Worm (Caenorhabditis elegans) whole organism, L2 larva: ENCODE results near the gene elo-6.
A peak's percentile ranks its signal among the peaks of the same experiment; 100 is the strongest.

Experiments
- C34F6.9 ChIP-seq: fragments of 150-350 bp; optimal IDR thresholded peaks from 2 replicates; lab custom pipeline; 2014; ENCODE audit warnings: missing biosample characterization, missing genetic modification characterization
- F13H6.1 ChIP-seq: sonication (generic microtip); optimal IDR thresholded peaks from 2 replicates; lab custom pipeline; 2016; ENCODE audit warnings: missing genetic modification characterization, missing compliant biosample characterization
- R02D3.7 ChIP-seq: fragments of 150-350 bp; optimal IDR thresholded peaks from 2 replicates; lab custom pipeline; 2014; ENCODE audit warnings: missing biosample characterization, missing genetic modification characterization
- Y55F3AM.14 ChIP-seq: fragments of 200-800 bp; sonication (Bioruptor generic); optimal IDR thresholded peaks from 2 replicates; lab custom pipeline; 2018; ENCODE audit warnings: mild to moderate bottlenecking, missing genetic modification characterization, missing compliant biosample characterization
- ZK546.5 ChIP-seq: sonication (generic microtip); optimal IDR thresholded peaks from 2 replicates; lab custom pipeline; 2017; ENCODE audit warnings: missing biosample characterization, missing genetic modification characterization
- crh-2 ChIP-seq: sonication (generic microtip); optimal IDR thresholded peaks from 2 replicates; lab custom pipeline; 2017; ENCODE audit warnings: missing biosample characterization, missing genetic modification characterization
- egl-27 ChIP-seq: sonication (generic microtip); optimal IDR thresholded peaks from 3 replicates; lab custom pipeline; 2017; ENCODE audit warnings: missing biosample characterization, missing genetic modification reagents, missing genetic modification characterization
- elt-1 ChIP-seq: fragments of 150-350 bp; optimal IDR thresholded peaks from 2 replicates; lab custom pipeline; 2014; ENCODE audit warnings: missing biosample characterization, missing genetic modification characterization
- fos-1 ChIP-seq: fragments of 150-350 bp; optimal IDR thresholded peaks from 2 replicates; lab custom pipeline; 2014; ENCODE audit warnings: missing biosample characterization, missing genetic modification characterization
- lin-11 ChIP-seq: fragments of 150-350 bp; sonication (generic microtip); optimal IDR thresholded peaks from 2 replicates; lab custom pipeline; 2014; ENCODE audit warnings: missing biosample characterization, missing genetic modification characterization, inconsistent platforms, mixed read lengths
- lin-13 ChIP-seq: fragments of 150-350 bp; optimal IDR thresholded peaks from 2 replicates; lab custom pipeline; 2014; ENCODE audit warnings: missing biosample characterization, missing genetic modification reagents, missing genetic modification characterization
- lsy-2 ChIP-seq, 2 experiments: fragments of 150-350 bp in 1 of 2; sonication (generic microtip) in 1 of 2; optimal IDR thresholded peaks; 2 replicates each; lab custom pipeline; 2014 to 2017; ENCODE audit warnings: missing biosample characterization in 2 of 2, missing genetic modification characterization in 2 of 2
- mbf-1 ChIP-seq: sonication (generic microtip); optimal IDR thresholded peaks from 2 replicates; lab custom pipeline; 2017; ENCODE audit warnings: missing biosample characterization, missing genetic modification characterization
- mdl-1 ChIP-seq, 2 experiments: fragments of 150-350 bp in 1 of 2; sonication (generic microtip) in 1 of 2; optimal IDR thresholded peaks; 2 replicates each; lab custom pipeline; 2017; ENCODE audit warnings: missing biosample characterization in 2 of 2, missing genetic modification characterization in 2 of 2
- nhr-129 ChIP-seq: fragments of 150-350 bp; optimal IDR thresholded peaks from 2 replicates; lab custom pipeline; 2014; ENCODE audit warnings: missing biosample characterization, missing genetic modification characterization
- nhr-237 ChIP-seq: fragments of 150-350 bp; optimal IDR thresholded peaks from 2 replicates; lab custom pipeline; 2014; ENCODE audit warnings: missing biosample characterization, missing genetic modification characterization
- nhr-25 ChIP-seq: fragments of 150-350 bp; sonication (generic microtip); optimal IDR thresholded peaks from 3 replicates; lab custom pipeline; 2014; ENCODE audit warnings: missing biosample characterization, missing genetic modification characterization
- nhr-6 ChIP-seq: fragments of 150-350 bp; optimal IDR thresholded peaks from 2 replicates; lab custom pipeline; 2014; ENCODE audit warnings: missing biosample characterization, missing genetic modification characterization
- nhr-77 ChIP-seq: fragments of 150-350 bp; optimal IDR thresholded peaks from 2 replicates; lab custom pipeline; 2014; ENCODE audit warnings: missing biosample characterization, missing genetic modification characterization
- peb-1 ChIP-seq: fragments of 150-350 bp; optimal IDR thresholded peaks from 2 replicates; lab custom pipeline; 2014; ENCODE audit warnings: missing biosample characterization, missing genetic modification characterization
- sma-9 ChIP-seq, 2 experiments: fragments of 150-350 bp in 1 of 2; sonication (generic microtip) in 1 of 2; optimal IDR thresholded peaks; 2 replicates each; lab custom pipeline; 2014 to 2016; ENCODE audit warnings: missing genetic modification characterization in 2 of 2, mild to moderate bottlenecking in 1 of 2, missing biosample characterization in 1 of 2, missing compliant biosample characterization in 1 of 2, missing genetic modification reagents in 1 of 2, moderate library complexity in 1 of 2
- snpc-4 ChIP-seq: fragments of 150-350 bp; optimal IDR thresholded peaks from 2 replicates; lab custom pipeline; 2014; ENCODE audit warnings: missing biosample characterization, missing genetic modification characterization
- unc-55 ChIP-seq: fragments of 150-350 bp; sonication (generic microtip); optimal IDR thresholded peaks from 3 replicates; lab custom pipeline; 2014; ENCODE audit warnings: missing biosample characterization, missing genetic modification reagents, missing genetic modification characterization
- unc-62 ChIP-seq: fragments of 150-350 bp; optimal IDR thresholded peaks from 2 replicates; lab custom pipeline; 2014; ENCODE audit warnings: missing biosample characterization, missing genetic modification reagents, missing genetic modification characterization
- zag-1 ChIP-seq: fragments of 150-350 bp; optimal IDR thresholded peaks from 2 replicates; lab custom pipeline; 2014; ENCODE audit warnings: missing biosample characterization, missing genetic modification characterization
- ztf-1 ChIP-seq: fragments of 200-800 bp; sonication (Bioruptor generic); conservative IDR thresholded peaks from 2 replicates; pipeline ENCODE4 v1.3.6; 2022; ENCODE audit warnings: missing genetic modification characterization, missing compliant biosample characterization

elo-6 gene

DNA sequence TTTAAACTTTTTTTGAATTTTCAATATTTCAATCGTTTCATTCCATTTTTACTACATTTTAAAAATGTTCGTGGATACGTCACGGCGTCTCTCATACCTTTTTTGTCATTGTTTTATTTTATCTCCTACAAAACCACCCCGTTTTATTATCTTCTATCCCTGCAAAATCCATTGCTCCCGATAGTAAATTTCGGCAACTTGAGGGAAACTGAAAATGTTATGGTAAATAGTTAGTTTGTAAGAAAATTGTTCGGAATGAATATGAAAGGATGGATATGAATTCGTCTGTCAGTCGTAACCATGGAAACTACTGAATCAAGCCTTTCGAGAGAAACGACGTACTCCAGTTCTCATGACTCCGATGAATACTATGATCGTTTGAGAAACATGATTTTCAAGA, 7.0 kb downstream of the elo-6 start, which contains the start of gene F41H10.2:
Gene F41H10.2 (plus strand): TSS at position 301 of the 400 bp plus-strand sequence.
- TF ChIP-seq unc-62 (GFP tag; lab: Kevin White, UChicago) (no peak), lsy-2 (tag; optimal IDR thresholded peaks at IDR 0.05; lab: Kevin White, UChicago) (no peak), nhr-6 (tag; lab: Kevin White, UChicago) (no peak), zag-1 (tag; lab: Kevin White, UChicago) (no peak)

DNA sequence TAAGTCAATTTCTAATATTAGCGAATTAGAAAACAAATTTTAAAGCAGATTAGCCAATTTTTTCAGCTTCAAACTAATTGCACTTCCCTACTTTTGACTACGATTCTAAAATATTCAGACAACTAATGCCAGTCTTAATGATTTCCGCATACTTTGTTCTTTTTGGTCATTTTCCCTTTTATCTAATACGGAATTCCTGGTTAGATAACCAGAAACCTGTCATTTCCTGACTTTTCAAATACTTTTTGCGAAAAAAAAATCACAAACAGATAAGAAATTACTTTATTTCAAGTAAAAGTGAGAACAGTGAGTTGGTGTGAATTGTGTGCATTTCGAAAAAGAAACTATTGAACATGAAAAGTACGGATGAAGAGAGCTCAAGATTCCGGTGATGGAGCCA, 8.2 kb downstream of the elo-6 start:
- TF ChIP-seq Y55F3AM.14 (no peak), fos-1 (tag; lab: Kevin White, UChicago) (peak; percentile 51)

DNA sequence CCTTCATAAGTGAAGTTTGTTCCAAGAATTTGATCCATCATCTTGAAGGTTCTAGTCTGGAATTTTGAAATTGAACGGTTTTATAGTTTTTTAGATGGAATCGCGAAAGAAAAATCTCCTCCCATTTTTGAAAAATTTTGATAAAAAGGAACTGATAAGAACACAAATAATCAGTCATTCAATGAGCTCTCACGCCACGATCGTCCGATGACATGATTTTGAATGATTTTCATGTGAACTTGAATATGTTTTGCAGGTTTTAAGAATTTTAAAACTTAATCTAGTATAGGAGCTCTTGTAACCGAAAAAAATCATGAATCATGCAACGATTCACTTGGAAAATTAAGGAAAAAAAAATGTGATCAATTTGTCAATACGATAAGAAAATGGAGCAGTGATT, 11.3 kb downstream of the elo-6 start, which contains the start of gene elo-5:
Gene elo-5 (minus strand): TSS at position 56 of the 400 bp plus-strand sequence.
- TF ChIP-seq nhr-237 (no peak), elt-1 (no peak), lin-13 (GFP tag; lab: Kevin White, UChicago) (no peak), nhr-6 (tag; lab: Kevin White, UChicago) (no peak), fos-1 (tag; lab: Kevin White, UChicago) (peak; percentile 76)

DNA sequence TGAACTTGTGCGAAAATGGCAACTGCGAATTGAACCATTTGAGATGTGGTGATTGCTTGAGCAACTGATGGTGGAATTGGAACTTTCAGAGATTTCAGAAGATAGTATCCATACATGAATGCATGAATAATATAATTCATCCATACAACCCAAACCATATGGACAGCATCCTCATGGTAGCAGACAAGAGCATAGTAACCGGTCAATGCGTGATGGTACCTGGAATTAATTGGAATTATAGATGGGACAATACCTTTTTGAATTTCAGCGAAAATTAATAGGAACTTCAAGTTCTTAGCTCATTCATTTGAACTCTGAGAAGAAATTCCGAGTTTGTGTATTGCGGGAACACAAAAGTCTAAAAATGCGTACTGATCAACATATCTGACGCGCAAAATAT, 13.4 kb downstream of the elo-6 start:
- TF ChIP-seq ZK546.5 (tag; lab: Kevin White, UChicago): no peak
- no peak for TF ChIP-seq ztf-1 (GFP tag; lab: Robert Waterston, UW)
- no peak for TF ChIP-seq nhr-129 (tag; lab: Kevin White, UChicago)
- TF ChIP-seq egl-27 (tag; lab: Kevin White, UChicago): no peak
- TF ChIP-seq, all 48 proteins: peak for 0

DNA sequence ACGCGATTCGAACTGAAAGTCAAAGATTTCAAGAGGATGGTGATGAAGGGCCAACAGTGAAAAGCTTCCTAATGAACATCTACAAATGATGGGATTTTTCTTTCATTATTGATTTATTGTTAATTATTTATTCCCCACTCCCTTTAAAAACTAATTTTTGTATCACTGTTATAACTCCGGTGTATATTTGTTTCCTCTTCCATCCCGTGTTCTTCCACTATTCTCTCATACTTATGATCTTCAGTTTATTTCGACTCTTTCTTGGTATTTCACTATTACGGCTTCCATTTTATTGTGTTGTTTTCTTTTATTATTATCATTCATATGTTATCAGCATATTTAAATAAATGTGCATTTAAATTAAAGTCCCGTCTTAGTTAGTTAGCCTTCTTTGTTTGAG, 14.0 kb downstream of the elo-6 start:
- TF ChIP-seq fos-1 (tag; lab: Kevin White, UChicago): peak; percentile 2
- no peak for TF ChIP-seq mbf-1 (tag; lab: Kevin White, UChicago)
- TF ChIP-seq, all 48 proteins: peak for 1

DNA sequence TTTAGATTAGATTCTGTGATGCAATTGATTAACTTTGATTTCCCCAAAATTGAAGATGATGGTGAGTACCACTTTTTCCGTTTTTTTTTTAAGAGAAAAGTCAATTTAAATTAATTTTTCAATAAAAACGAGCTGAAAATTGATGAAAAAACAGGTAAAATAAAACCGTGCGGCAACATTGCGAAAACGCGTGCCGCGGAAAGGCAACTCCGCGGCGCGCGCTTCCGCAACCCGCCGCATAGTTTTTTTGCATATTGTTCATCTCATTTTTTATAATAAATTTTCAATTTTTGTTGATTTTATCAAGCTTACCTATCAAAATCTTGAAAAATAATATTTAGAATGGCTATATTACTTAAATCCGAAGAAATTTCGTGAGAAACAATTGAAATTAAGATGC, 17.4 kb downstream of the elo-6 start:
- TF ChIP-seq lsy-2 (tag; optimal IDR thresholded peaks at IDR 0.05; lab: Kevin White, UChicago) (peak in 1 of 2 experiments; percentile 26), unc-55 (GFP tag; lab: Kevin White, UChicago) (peak; percentile 53), peb-1 (no peak)

DNA sequence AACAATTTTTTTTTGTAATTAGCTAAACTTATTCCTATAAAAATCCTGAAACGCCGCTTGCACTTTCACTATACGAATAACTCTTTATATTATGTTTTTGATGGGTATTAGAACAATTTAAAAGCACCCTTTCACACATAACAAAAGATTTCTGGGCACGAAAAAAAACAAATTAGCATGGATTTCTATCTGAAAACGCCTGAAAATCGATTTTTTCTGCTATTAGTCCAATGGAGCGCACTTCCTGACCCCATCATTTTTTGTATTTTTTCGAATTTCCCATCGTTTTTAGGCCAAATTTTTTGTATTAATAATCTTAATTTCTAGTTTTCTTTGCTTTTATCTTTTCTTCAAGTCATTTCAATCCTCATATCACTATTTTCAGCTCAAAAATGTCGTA, 18.9 kb downstream of the elo-6 start, which contains the start of gene F41H10.3:
Gene F41H10.3 (plus strand): TSS at position 388 of the 400 bp plus-strand sequence.
- no peak for TF ChIP-seq zag-1 (tag; lab: Kevin White, UChicago)
- TF ChIP-seq C34F6.9 (tag; lab: Kevin White, UChicago): peak; percentile 2

DNA sequence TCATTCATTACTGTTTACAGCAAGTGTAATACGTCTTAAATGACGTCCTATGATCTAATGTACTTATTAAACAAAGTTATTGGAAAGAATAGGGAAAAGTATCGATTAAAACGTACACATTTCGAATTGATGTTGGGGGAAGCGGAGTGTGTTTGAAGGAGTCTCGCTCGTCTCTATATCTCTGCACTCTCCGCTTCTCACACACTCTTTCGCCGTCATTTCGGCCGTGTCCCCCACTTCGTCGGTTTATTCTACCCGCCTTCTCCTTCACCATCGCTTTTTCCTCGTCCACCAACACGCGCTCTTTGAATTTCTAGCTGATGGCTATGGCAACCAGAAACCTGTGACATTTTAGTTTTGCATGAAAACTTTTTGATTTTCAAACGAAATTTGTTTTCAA, 19.5 kb downstream of the elo-6 start:
- TF ChIP-seq fos-1 (tag; lab: Kevin White, UChicago): no peak
- no peak for TF ChIP-seq lin-11
- TF ChIP-seq C34F6.9 (tag; lab: Kevin White, UChicago): peak; percentile 63
- TF ChIP-seq F13H6.1 (tag; lab: Kevin White, UChicago): peak; percentile 29
- TF ChIP-seq crh-2 (tag; lab: Kevin White, UChicago): peak; percentile 34
- TF ChIP-seq nhr-77 (tag; lab: Kevin White, UChicago): no peak
- TF ChIP-seq R02D3.7 (tag; lab: Kevin White, UChicago): no peak
- TF ChIP-seq unc-55 (GFP tag; lab: Kevin White, UChicago): peak; percentile 52
- no peak for TF ChIP-seq zag-1 (tag; lab: Kevin White, UChicago)
- TF ChIP-seq nhr-25 (tag; lab: Kevin White, UChicago): peak; percentile 20
- peak in 1 of 2 experiments; percentile 45 for TF ChIP-seq lsy-2 (tag; optimal IDR thresholded peaks at IDR 0.05; lab: Kevin White, UChicago)
- TF ChIP-seq sma-9 (GFP tag; optimal IDR thresholded peaks at IDR 0.05; lab: Kevin White, UChicago): peak; percentile 11
- TF ChIP-seq sma-9 (tag; optimal IDR thresholded peaks at IDR 0.05; lab: Kevin White, UChicago): no peak
- peak; percentile 37 for TF ChIP-seq snpc-4 (tag; lab: Kevin White, UChicago)
- TF ChIP-seq mdl-1 (tag; optimal IDR thresholded peaks at IDR 0.05; lab: Kevin White, UChicago): no peak
- TF ChIP-seq nhr-129 (tag; lab: Kevin White, UChicago): peak; percentile 50
